Fruit fly (Drosophila melanogaster): ENCODE measurements around the gene CG33098.

- TF ChIP-seq Myc (optimal IDR thresholded peaks at IDR 0.05) (no peak), Sin3A (optimal IDR thresholded peaks at IDR 0.05) (no peak)
Observed at dm6 chr3R:12372800-12373199, 14.2 kb upstream of the CG33098 start, which contains the start of gene GstD3.
